Worm (Caenorhabditis elegans): ENCODE data around the gene Y57E12AL.2.

DNA sequence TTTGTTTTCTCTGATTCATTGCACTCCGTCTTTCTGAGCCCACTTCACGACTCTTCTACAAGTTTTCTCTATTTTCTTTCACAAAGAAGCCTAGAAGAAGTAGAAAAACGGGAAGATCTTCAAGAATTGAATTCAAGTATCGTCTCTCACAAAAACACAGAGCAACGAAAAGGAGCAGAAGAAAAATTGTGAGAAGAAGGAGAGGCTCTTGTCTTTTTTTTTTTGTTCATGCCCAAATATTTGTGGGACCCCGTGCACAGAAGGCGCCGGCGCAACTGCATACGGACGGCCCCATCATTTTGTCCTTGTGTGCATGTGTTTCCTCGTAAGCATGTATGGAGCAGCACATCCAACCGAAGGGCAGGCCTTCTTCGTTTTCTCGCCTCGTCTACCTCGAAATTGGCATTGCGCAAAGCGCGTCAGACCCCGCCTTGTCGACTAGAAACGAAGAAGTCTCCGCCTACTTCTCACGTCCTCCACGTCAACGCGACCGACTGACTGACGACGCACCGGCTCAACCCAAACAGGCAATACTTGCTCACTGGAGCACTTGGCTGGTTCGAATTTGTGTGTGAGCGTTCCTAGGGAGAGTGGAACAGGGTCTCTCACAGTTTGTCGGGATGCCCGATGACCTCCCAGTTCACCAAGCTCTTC is 48.7 kb downstream of the Y57E12AL.2 start:
- TF ChIP-seq mdl-1 (tag; optimal IDR thresholded peaks at IDR 0.05), result no peak
- no peak for TF ChIP-seq elt-3 (tag; optimal IDR thresholded peaks at IDR 0.05)
- no peak for TF ChIP-seq alr-1 (tag; optimal IDR thresholded peaks at IDR 0.05)
- no peak for TF ChIP-seq mab-5 (tag; optimal IDR thresholded peaks at IDR 0.05)
- no peak for TF ChIP-seq ama-1 (optimal IDR thresholded peaks at IDR 0.05)
- no peak for TF ChIP-seq unc-55 (GFP tag; optimal IDR thresholded peaks at IDR 0.05)
